Fruit fly (Drosophila melanogaster) whole organism, pupa: ENCODE measurements around the gene Pus1.
A peak's percentile ranks its signal among the peaks of the same experiment; 100 is the strongest.

Experiments
- CG10348 ChIP-seq: fragments of 200-800 bp; sonication (Bioruptor generic); IDR thresholded peaks from 2 replicates; pipeline ENCODE4 v1.3.6; 2022; ENCODE audit warnings: missing biosample characterization, missing genetic modification characterization
- CG12605 ChIP-seq: fragments of 200-800 bp; sonication (Bioruptor generic); IDR thresholded peaks from 2 replicates; pipeline ENCODE4 v1.3.6; 2022; ENCODE audit warnings: missing biosample characterization, missing genetic modification characterization
- CG13204 ChIP-seq: fragments of 200-800 bp; sonication (Bioruptor generic); optimal IDR thresholded peaks from 2 replicates; lab custom pipeline; 2018; ENCODE audit warnings: missing biosample characterization, mild to moderate bottlenecking, missing genetic modification characterization, moderate library complexity
- CG14655 ChIP-seq: fragments of 200-800 bp; sonication (Bioruptor generic); optimal IDR thresholded peaks from 3 replicates; lab custom pipeline; 2017; ENCODE audit warnings: mild to moderate bottlenecking, missing biosample characterization, missing genetic modification reagents, missing genetic modification characterization
- CG15710 ChIP-seq: fragments of 200-800 bp; sonication (Bioruptor generic); optimal IDR thresholded peaks from 2 replicates; lab custom pipeline; 2018; ENCODE audit warnings: missing biosample characterization, mild to moderate bottlenecking, missing genetic modification characterization, moderate library complexity
- CG17806 ChIP-seq: fragments of 200-800 bp; sonication (Bioruptor generic); optimal IDR thresholded peaks from 2 replicates; lab custom pipeline; 2018; ENCODE audit warnings: missing biosample characterization, mild to moderate bottlenecking, missing genetic modification characterization, moderate library complexity
- CG32121 ChIP-seq: fragments of 200-800 bp; sonication (Bioruptor generic); IDR thresholded peaks from 2 replicates; pipeline ENCODE4 v1.3.6; 2022; ENCODE audit warnings: missing biosample characterization, missing genetic modification characterization
- CG34367 ChIP-seq: fragments of 200-800 bp; sonication (Bioruptor generic); optimal IDR thresholded peaks from 2 replicates; lab custom pipeline; 2018; ENCODE audit warnings: missing biosample characterization, mild to moderate bottlenecking, missing genetic modification characterization
- CG4496 ChIP-seq: fragments of 200-800 bp; sonication (Bioruptor generic); IDR thresholded peaks from 3 replicates; pipeline ENCODE4 v1.3.6; 2022; ENCODE audit warnings: missing biosample characterization, missing genetic modification characterization
- CG8159 ChIP-seq: fragments of 200-800 bp; sonication (Bioruptor generic); optimal IDR thresholded peaks from 3 replicates; lab custom pipeline; 2018; ENCODE audit warnings: missing biosample characterization, mild to moderate bottlenecking, missing genetic modification characterization, moderate library complexity
- CG8301 ChIP-seq: fragments of 200-800 bp; sonication (Bioruptor generic); optimal IDR thresholded peaks from 2 replicates; lab custom pipeline; 2018; ENCODE audit warnings: missing biosample characterization, mild to moderate bottlenecking, missing genetic modification characterization
- CG9948 ChIP-seq: fragments of 200-800 bp; sonication (Bioruptor generic); optimal IDR thresholded peaks from 2 replicates; lab custom pipeline; 2018; ENCODE audit warnings: missing biosample characterization, mild to moderate bottlenecking, missing genetic modification characterization, moderate library complexity
- D1 ChIP-seq: fragments of 200-800 bp; sonication (Bioruptor generic); optimal IDR thresholded peaks from 2 replicates; lab custom pipeline; 2018; ENCODE audit warnings: missing biosample characterization, mild to moderate bottlenecking, missing genetic modification characterization, moderate library complexity
- EcR ChIP-seq: fragments of 200-800 bp; sonication (Bioruptor generic); optimal IDR thresholded peaks from 3 replicates; lab custom pipeline; 2019; ENCODE audit warnings: missing biosample characterization, missing genetic modification characterization, mild to moderate bottlenecking, moderate library complexity, missing genetic modification reagents
- Ets98B ChIP-seq: fragments of 200-800 bp; sonication (Bioruptor generic); IDR thresholded peaks from 2 replicates; pipeline ENCODE4 v1.3.6; 2022; ENCODE audit warnings: missing biosample characterization, missing genetic modification characterization
- Pif1A ChIP-seq: fragments of 200-800 bp; sonication (Bioruptor generic); optimal IDR thresholded peaks from 3 replicates; lab custom pipeline; 2016; ENCODE audit warnings: missing biosample characterization, missing genetic modification characterization
- Pif1B ChIP-seq: fragments of 200-800 bp; sonication (Bioruptor generic); optimal IDR thresholded peaks from 3 replicates; lab custom pipeline; 2016; ENCODE audit warnings: missing biosample characterization, missing genetic modification characterization
- Snoo ChIP-seq: fragments of 200-800 bp; sonication (Bioruptor generic); optimal IDR thresholded peaks from 3 replicates; lab custom pipeline; 2017; ENCODE audit warnings: missing biosample characterization, mild to moderate bottlenecking, missing genetic modification characterization, inconsistent platforms
- fd96Ca ChIP-seq: fragments of 200-800 bp; sonication (Bioruptor generic); IDR thresholded peaks from 3 replicates; pipeline ENCODE4 v1.3.6; 2022; ENCODE audit warnings: missing biosample characterization, missing genetic modification characterization
- gl ChIP-seq: fragments of 200-800 bp; sonication (Bioruptor generic); optimal IDR thresholded peaks from 2 replicates; lab custom pipeline; 2018; ENCODE audit warnings: missing biosample characterization, mild to moderate bottlenecking, missing genetic modification characterization
- rn ChIP-seq: fragments of 200-800 bp; sonication (Bioruptor generic); IDR thresholded peaks from 2 replicates; pipeline ENCODE4 v1.3.6; 2022; ENCODE audit warnings: missing biosample characterization, missing genetic modification characterization

The Pus1 gene

dm6 chr3R:20576789-20577188 is 15.7 kb downstream of the Pus1 start, which contains the start of the genes TFAM and CG5412:
TSS of gene TFAM (minus strand) at chr3R:20577010.
TSS of gene CG5412 (plus strand) at chr3R:20577053.
- peak; percentile 64 for TF ChIP-seq EcR (GFP tag; lab: Kevin White, UChicago)
- no peak for TF ChIP-seq CG15710

DNA sequence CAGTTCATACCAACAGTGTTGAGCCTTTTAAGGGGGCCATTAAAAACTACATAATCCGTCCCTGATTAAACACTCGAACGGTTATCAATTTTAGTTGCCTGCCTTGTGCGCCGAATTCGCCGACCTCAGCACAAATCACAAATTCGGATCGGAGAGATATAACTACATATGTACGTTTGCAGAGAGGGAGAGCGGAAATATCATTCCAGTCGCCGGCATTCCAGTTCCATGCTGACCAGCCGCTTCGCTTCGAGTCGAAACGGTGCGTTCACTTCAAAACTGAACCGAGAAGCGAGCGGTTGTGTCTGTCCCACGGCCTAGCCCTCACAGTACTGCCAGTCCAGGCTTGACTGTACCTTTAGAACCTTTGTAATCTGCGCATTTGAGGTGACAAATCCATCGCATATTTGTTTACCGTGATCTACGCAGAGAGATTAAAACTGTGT is 17.9 kb downstream of the Pus1 start:
- TF ChIP-seq CG13204 (no peak), CG14655 (GFP tag; lab: Kevin White, UChicago) (no peak), CG32121 (GFP tag; lab: Robert Waterston, UW) (no peak), EcR (GFP tag; lab: Kevin White, UChicago) (no peak), rn (GFP tag; lab: Robert Waterston, UW) (no peak), Snoo (tag; lab: Kevin White, UChicago) (no peak), gl (no peak), CG8159 (tag; lab: Kevin White, UChicago) (no peak), CG15710 (no peak), Ets98B (GFP tag; lab: Robert Waterston, UW) (no peak), fd96Ca (GFP tag; lab: Robert Waterston, UW) (no peak), Pif1B (GFP tag; lab: Kevin White, UChicago) (no peak), CG34367 (tag; lab: Kevin White, UChicago) (no peak), CG9948 (tag; lab: Kevin White, UChicago) (no peak), CG17806 (no peak), CG8301 (tag; lab: Kevin White, UChicago) (no peak), Pif1A (GFP tag; lab: Kevin White, UChicago) (no peak), CG4496 (GFP tag; lab: Robert Waterston, UW) (no peak), D1 (tag; lab: Kevin White, UChicago) (no peak)

dm6 chr3R:20573326-20573725 is 19.1 kb downstream of the Pus1 start:
- TF ChIP-seq CG32121 (GFP tag; lab: Robert Waterston, UW) (no peak), CG10348 (GFP tag; lab: Robert Waterston, UW) (no peak), CG8301 (tag; lab: Kevin White, UChicago) (no peak), fd96Ca (GFP tag; lab: Robert Waterston, UW) (no peak), CG14655 (GFP tag; lab: Kevin White, UChicago) (no peak), Pif1A (GFP tag; lab: Kevin White, UChicago) (no peak), rn (GFP tag; lab: Robert Waterston, UW) (no peak), CG15710 (no peak), CG13204 (no peak), CG12605 (no peak)

DNA sequence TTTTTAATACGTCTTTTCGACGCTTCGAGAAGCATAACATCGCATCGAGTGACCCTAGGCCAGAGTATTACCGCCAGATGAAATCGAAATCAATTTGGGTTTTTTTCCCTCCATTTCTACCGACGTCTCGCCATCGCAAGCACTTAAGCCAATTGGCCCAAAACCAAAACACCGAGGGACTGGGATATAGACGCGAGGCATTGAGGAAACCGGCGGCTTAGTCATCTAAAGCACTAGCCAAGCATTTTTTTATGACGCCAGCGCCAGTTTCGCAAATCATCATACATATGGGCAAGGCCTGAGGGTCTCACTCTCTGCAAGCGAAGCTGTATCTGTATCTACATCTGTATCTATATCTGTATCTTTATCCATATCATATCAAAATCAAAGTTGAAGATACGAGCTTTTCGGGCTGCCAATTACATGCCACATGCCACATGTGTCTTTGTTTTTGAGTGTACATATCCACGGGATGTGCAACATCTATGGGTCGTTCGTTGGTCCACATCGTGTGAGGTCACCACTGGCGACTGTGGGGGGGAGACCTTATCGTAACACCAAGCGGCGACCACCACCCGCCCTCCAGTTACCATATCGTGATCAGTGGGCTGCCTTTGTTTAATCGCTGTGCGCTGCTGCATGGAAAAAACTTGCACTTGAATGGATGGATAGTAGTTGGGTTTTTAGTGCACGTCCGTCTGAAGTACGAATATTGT is 24.8 kb downstream of the Pus1 start:
- no peak for TF ChIP-seq CG13204
- TF ChIP-seq CG12605: no peak
- TF ChIP-seq Pif1A (GFP tag; lab: Kevin White, UChicago): no peak
- TF ChIP-seq D1 (tag; lab: Kevin White, UChicago): no peak
- TF ChIP-seq CG8159 (tag; lab: Kevin White, UChicago): no peak
- no peak for TF ChIP-seq CG10348 (GFP tag; lab: Robert Waterston, UW)
- TF ChIP-seq CG9948 (tag; lab: Kevin White, UChicago): no peak
- TF ChIP-seq gl: no peak
- peak; percentile 39 for TF ChIP-seq EcR (GFP tag; lab: Kevin White, UChicago)
- no peak for TF ChIP-seq Snoo (tag; lab: Kevin White, UChicago)
- 0 out of 3 replicates have a peak, but pooled peaks have one; percentile 7 for TF ChIP-seq CG4496 (GFP tag; lab: Robert Waterston, UW)
- no peak for TF ChIP-seq CG15710
- TF ChIP-seq fd96Ca (GFP tag; lab: Robert Waterston, UW): no peak

DNA sequence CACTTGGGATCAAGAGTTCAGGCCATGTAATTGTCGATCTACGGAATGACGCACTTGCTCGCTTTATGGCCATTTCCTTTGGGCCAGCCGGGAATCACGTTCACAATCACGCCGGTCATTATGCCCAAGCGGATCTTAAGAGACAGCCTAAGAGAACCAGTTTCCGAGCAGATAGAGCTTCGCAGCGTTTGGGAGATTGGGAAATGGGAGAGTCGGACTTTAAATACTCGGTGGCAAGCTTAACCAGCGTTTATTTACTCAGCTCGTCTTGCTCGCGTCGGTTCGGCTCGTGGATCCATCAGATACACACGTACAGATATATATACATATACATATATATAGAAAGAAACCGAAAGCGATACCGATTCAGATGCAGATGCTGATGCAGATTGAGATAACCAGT is 26.9 kb downstream of the Pus1 start:
- TF ChIP-seq CG8159 (tag; lab: Kevin White, UChicago): no peak
- TF ChIP-seq rn (GFP tag; lab: Robert Waterston, UW): no peak
- TF ChIP-seq EcR (GFP tag; lab: Kevin White, UChicago): peak; percentile 54
- TF ChIP-seq CG32121 (GFP tag; lab: Robert Waterston, UW): 0 out of 2 replicates have a peak, but pooled peaks have one; percentile 23
- no peak; the same call in 2 of the 3 replicates for TF ChIP-seq fd96Ca (GFP tag; lab: Robert Waterston, UW)
- TF ChIP-seq CG10348 (GFP tag; lab: Robert Waterston, UW): no peak
- peak; percentile 54; the same call in 1 of the 2 replicates for TF ChIP-seq Ets98B (GFP tag; lab: Robert Waterston, UW)
- no peak for TF ChIP-seq gl
- no peak for TF ChIP-seq CG34367 (tag; lab: Kevin White, UChicago)
- TF ChIP-seq CG12605: no peak
- TF ChIP-seq CG4496 (GFP tag; lab: Robert Waterston, UW): 0 out of 3 replicates have a peak, but pooled peaks have one; percentile 30
- peak; percentile 18 for TF ChIP-seq Snoo (tag; lab: Kevin White, UChicago)
- no peak for TF ChIP-seq CG13204
- no peak for TF ChIP-seq CG15710
- TF ChIP-seq CG9948 (tag; lab: Kevin White, UChicago): no peak
- TF ChIP-seq CG17806: no peak
- TF ChIP-seq D1 (tag; lab: Kevin White, UChicago): no peak
- peak; percentile 68 for TF ChIP-seq Pif1B (GFP tag; lab: Kevin White, UChicago)
- TF ChIP-seq CG14655 (GFP tag; lab: Kevin White, UChicago): peak; percentile 16
- TF ChIP-seq CG8301 (tag; lab: Kevin White, UChicago): no peak
- peak; percentile 21 for TF ChIP-seq Pif1A (GFP tag; lab: Kevin White, UChicago)
